Worm (Caenorhabditis elegans) whole organism, L4 larva: ENCODE data around the gene nlp-33.

Source experiments
- F10B5.3 ChIP-seq: sonication (generic microtip); optimal IDR thresholded peaks from 2 replicates; lab custom pipeline; 2016; ENCODE audit warnings: mild to moderate bottlenecking, missing genetic modification characterization, missing compliant biosample characterization
- attf-4 ChIP-seq: sonication (generic microtip); optimal IDR thresholded peaks from 3 replicates; lab custom pipeline; 2017; ENCODE audit warnings: missing biosample characterization, missing genetic modification characterization
- ceh-20 ChIP-seq: fragments of 200-800 bp; sonication (Bioruptor generic); IDR thresholded peaks from 2 replicates; pipeline ENCODE4 v1.3.6; 2022; ENCODE audit warnings: missing genetic modification reagents, missing genetic modification characterization, missing compliant biosample characterization
- lsy-2 ChIP-seq, 2 experiments: fragments of 150-350 bp in 1 of 2; sonication (generic microtip) in 1 of 2; optimal IDR thresholded peaks; 2 replicates each; lab custom pipeline; 2014 to 2017; ENCODE audit warnings: missing biosample characterization in 2 of 2, missing genetic modification characterization in 2 of 2
- nhr-25 ChIP-seq: sonication (generic microtip); optimal IDR thresholded peaks from 2 replicates; lab custom pipeline; 2017; ENCODE audit warnings: missing genetic modification characterization, mild to moderate bottlenecking, missing compliant biosample characterization, antibody characterized with exemption, moderate library complexity, borderline replicate concordance; ENCODE audit not compliant: insufficient read depth

DNA sequence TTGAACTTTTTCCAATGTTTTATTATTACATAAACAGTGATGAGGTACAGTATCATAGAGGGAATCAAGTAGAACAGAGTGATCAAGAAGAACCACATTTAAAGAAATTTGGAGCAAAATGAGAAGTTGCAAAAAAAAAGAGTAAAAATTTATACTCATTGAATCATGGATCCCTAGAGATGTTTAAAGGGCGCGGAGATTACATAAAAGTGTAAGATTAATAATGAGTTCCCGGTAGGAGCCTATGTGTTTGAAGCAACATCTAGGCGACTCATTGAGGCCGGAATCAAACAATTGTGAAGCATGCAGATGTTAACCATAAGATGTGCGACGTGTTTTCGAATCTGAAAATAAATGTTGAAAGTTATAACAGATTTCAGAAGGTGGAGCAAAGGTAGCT lies 5.2 kb downstream of the nlp-33 start, which contains the start of gene srg-39:
- TF ChIP-seq ceh-20 (GFP tag; lab: Robert Waterston, UW) (no peak), nhr-25 (no peak), lsy-2 (tag; optimal IDR thresholded peaks at IDR 0.05; lab: Kevin White, UChicago) (no peak), attf-4 (tag; lab: Kevin White, UChicago) (no peak), F10B5.3 (no peak)
